Worm (Caenorhabditis elegans) whole organism, L4 larva: ENCODE measurements around the gene H12D21.6.
A peak's percentile ranks its signal among the peaks of the same experiment; 100 is the strongest.

ENCODE experiments used
- T26A8.4 ChIP-seq: fragments of 200-800 bp; sonication (Bioruptor generic); IDR thresholded peaks from 2 replicates; pipeline ENCODE4 v1.3.6; 2022; ENCODE audit warnings: missing genetic modification characterization, missing compliant biosample characterization
- Y48G9A.11 ChIP-seq: fragments of 200-800 bp; sonication (Bioruptor generic); IDR thresholded peaks from 2 replicates; pipeline ENCODE4 v1.3.6; 2022; ENCODE audit warnings: missing genetic modification reagents, missing genetic modification characterization, missing compliant biosample characterization
- Y5F2A.4 ChIP-seq: fragments of 200-800 bp; sonication (Bioruptor generic); optimal IDR thresholded peaks from 2 replicates; lab custom pipeline; 2018; ENCODE audit warnings: mild to moderate bottlenecking, missing genetic modification characterization, missing compliant biosample characterization
- aha-1 ChIP-seq: fragments of 150-350 bp; peaks from one replicate; lab custom pipeline; 2014; ENCODE audit warnings: missing biosample characterization, missing genetic modification characterization
- arid-1 ChIP-seq: fragments of 200-800 bp; sonication (Bioruptor generic); conservative IDR thresholded peaks from 2 replicates; pipeline ENCODE4 v1.3.6; 2022; ENCODE audit warnings: missing genetic modification reagents, missing genetic modification characterization, missing compliant biosample characterization
- ceh-20 ChIP-seq: fragments of 200-800 bp; sonication (Bioruptor generic); IDR thresholded peaks from 2 replicates; pipeline ENCODE4 v1.3.6; 2022; ENCODE audit warnings: missing genetic modification reagents, missing genetic modification characterization, missing compliant biosample characterization
- ceh-44 ChIP-seq: fragments of 200-800 bp; sonication (Bioruptor generic); IDR thresholded peaks from 2 replicates; pipeline ENCODE4 v1.3.6; 2022; ENCODE audit warnings: missing genetic modification reagents, missing genetic modification characterization, missing compliant biosample characterization
- ceh-82 ChIP-seq: sonication (generic microtip); optimal IDR thresholded peaks from 2 replicates; lab custom pipeline; 2017; ENCODE audit warnings: missing biosample characterization, missing genetic modification characterization
- daf-16 ChIP-seq, 3 experiments: sonication (generic microtip); optimal IDR thresholded peaks; 2 replicates each; lab custom pipeline; 2016 to 2017; ENCODE audit warnings: missing genetic modification characterization in 3 of 3, missing genetic modification reagents in 3 of 3, mild to moderate bottlenecking in 2 of 3, missing compliant biosample characterization in 2 of 3, missing biosample characterization in 1 of 3, moderate library complexity in 1 of 3
- daf-19 ChIP-seq: fragments of 200-800 bp; sonication (Bioruptor generic); conservative IDR thresholded peaks from 2 replicates; pipeline ENCODE4 v1.3.6; 2022; ENCODE audit warnings: missing genetic modification characterization, missing compliant biosample characterization
- dmd-6 ChIP-seq: fragments of 200-800 bp; sonication (Bioruptor generic); IDR thresholded peaks from 2 replicates; pipeline ENCODE4 v1.3.6; 2022; ENCODE audit warnings: missing genetic modification reagents, missing genetic modification characterization, missing compliant biosample characterization
- dmd-8 ChIP-seq: fragments of 200-800 bp; sonication (Bioruptor generic); IDR thresholded peaks from 2 replicates; pipeline ENCODE4 v1.3.6; 2022; ENCODE audit warnings: missing genetic modification characterization, missing compliant biosample characterization
- dpl-1 ChIP-seq: fragments of 150-350 bp; optimal IDR thresholded peaks from 2 replicates; lab custom pipeline; 2014; ENCODE audit warnings: missing biosample characterization, missing genetic modification reagents, missing genetic modification characterization
- duxl-1 ChIP-seq: sonication (generic microtip); optimal IDR thresholded peaks from 2 replicates; lab custom pipeline; 2016; ENCODE audit warnings: mild to moderate bottlenecking, missing genetic modification characterization, moderate library complexity, missing compliant biosample characterization; ENCODE audit not compliant: poor library complexity
- dve-1 ChIP-seq: sonication (generic microtip); optimal IDR thresholded peaks from 2 replicates; lab custom pipeline; 2017; ENCODE audit warnings: antibody characterized with exemption, mild to moderate bottlenecking, missing genetic modification characterization, missing compliant biosample characterization; ENCODE audit not compliant: insufficient read depth
- gei-8 ChIP-seq: fragments of 200-800 bp; sonication (Bioruptor generic); optimal IDR thresholded peaks from 2 replicates; lab custom pipeline; 2018; ENCODE audit warnings: mild to moderate bottlenecking, missing genetic modification characterization, missing compliant biosample characterization
- hif-1 ChIP-seq, 2 experiments: sonication (generic microtip); optimal IDR thresholded peaks; 2 replicates each; lab custom pipeline; 2016 to 2017; ENCODE audit warnings: missing compliant biosample characterization in 2 of 2, missing genetic modification characterization in 2 of 2, missing genetic modification reagents in 2 of 2, missing genotype in 2 of 2, mild to moderate bottlenecking in 1 of 2
- hmg-1.1 ChIP-seq: fragments of 200-800 bp; sonication (Bioruptor generic); IDR thresholded peaks from 2 replicates; pipeline ENCODE4 v1.3.6; 2022; ENCODE audit warnings: missing genetic modification reagents, missing genetic modification characterization, missing compliant biosample characterization
- lim-7 ChIP-seq: fragments of 200-800 bp; sonication (Bioruptor generic); IDR thresholded peaks from 2 replicates; pipeline ENCODE4 v1.3.6; 2022; ENCODE audit warnings: missing genetic modification characterization, missing compliant biosample characterization
- lin-15B ChIP-seq: fragments of 150-350 bp; sonication (generic microtip); optimal IDR thresholded peaks from 3 replicates; lab custom pipeline; 2014; ENCODE audit warnings: missing biosample characterization, missing genetic modification characterization
- lin-39 ChIP-seq: fragments of 150-350 bp; optimal IDR thresholded peaks from 2 replicates; lab custom pipeline; 2014; ENCODE audit warnings: missing biosample characterization, missing genetic modification reagents, missing genetic modification characterization
- mxl-2 ChIP-seq: fragments of 200-800 bp; sonication (Bioruptor generic); conservative IDR thresholded peaks from 2 replicates; pipeline ENCODE4 v1.3.6; 2022; ENCODE audit warnings: missing genetic modification reagents, missing genetic modification characterization, missing compliant biosample characterization
- nhr-102 ChIP-seq: sonication (generic microtip); optimal IDR thresholded peaks from 2 replicates; lab custom pipeline; 2016; ENCODE audit warnings: mild to moderate bottlenecking, missing genetic modification characterization, moderate library complexity, missing compliant biosample characterization
- nhr-111 ChIP-seq: fragments of 200-800 bp; sonication (Bioruptor generic); optimal IDR thresholded peaks from 2 replicates; lab custom pipeline; 2018; ENCODE audit warnings: mild to moderate bottlenecking, missing genetic modification characterization, missing compliant biosample characterization
- nhr-42 ChIP-seq: fragments of 200-800 bp; sonication (Bioruptor generic); IDR thresholded peaks from 2 replicates; pipeline ENCODE4 v1.3.6; 2022; ENCODE audit warnings: missing genetic modification characterization, missing compliant biosample characterization
- nhr-48 ChIP-seq: sonication (generic microtip); optimal IDR thresholded peaks from 2 replicates; lab custom pipeline; 2016; ENCODE audit warnings: mild to moderate bottlenecking, missing genetic modification characterization, missing compliant biosample characterization
- nhr-77 ChIP-seq: fragments of 150-350 bp; optimal IDR thresholded peaks from 2 replicates; lab custom pipeline; 2014; ENCODE audit warnings: missing biosample characterization, missing genetic modification characterization
- php-3 ChIP-seq: fragments of 200-800 bp; sonication (Bioruptor generic); IDR thresholded peaks from 2 replicates; pipeline ENCODE4 v1.3.6; 2022; ENCODE audit warnings: missing genetic modification reagents, missing genetic modification characterization, missing compliant biosample characterization
- pqm-1 ChIP-seq: sonication (generic microtip); optimal IDR thresholded peaks from 2 replicates; lab custom pipeline; 2017; ENCODE audit warnings: missing biosample characterization, missing genetic modification characterization
- rbr-2 ChIP-seq: sonication (generic microtip); optimal IDR thresholded peaks from 2 replicates; lab custom pipeline; 2016; ENCODE audit warnings: missing genotype, missing genetic modification characterization, missing compliant biosample characterization
- set-16 ChIP-seq: fragments of 200-800 bp; sonication (Bioruptor generic); IDR thresholded peaks from 2 replicates; pipeline ENCODE4 v1.3.6; 2022; ENCODE audit warnings: missing genetic modification reagents, missing genetic modification characterization, missing compliant biosample characterization
- unc-130 ChIP-seq: sonication (generic microtip); optimal IDR thresholded peaks from 2 replicates; lab custom pipeline; 2016; ENCODE audit warnings: missing genetic modification reagents, missing genetic modification characterization, missing compliant biosample characterization
- unc-62 ChIP-seq, 3 experiments: fragments of 150-350 bp in 1 of 3; sonication (generic microtip); optimal IDR thresholded peaks in 2 of 3; peaks in 1 of 3; 1 replicate in 1 of 3; 2 replicates in 2 of 3; lab custom pipeline; 2014 to 2017; ENCODE audit warnings: missing biosample characterization in 3 of 3, missing genetic modification characterization in 3 of 3, missing genetic modification reagents in 3 of 3, missing genotype in 1 of 3
- zfp-3 ChIP-seq: fragments of 200-800 bp; sonication (Bioruptor generic); conservative IDR thresholded peaks from 2 replicates; pipeline ENCODE4 v1.3.6; 2022; ENCODE audit warnings: missing genetic modification reagents, missing genetic modification characterization, missing compliant biosample characterization
- ztf-7 ChIP-seq: fragments of 150-350 bp; optimal IDR thresholded peaks from 2 replicates; lab custom pipeline; 2014; ENCODE audit warnings: missing biosample characterization, missing genetic modification characterization

H12D21.6 gene

DNA sequence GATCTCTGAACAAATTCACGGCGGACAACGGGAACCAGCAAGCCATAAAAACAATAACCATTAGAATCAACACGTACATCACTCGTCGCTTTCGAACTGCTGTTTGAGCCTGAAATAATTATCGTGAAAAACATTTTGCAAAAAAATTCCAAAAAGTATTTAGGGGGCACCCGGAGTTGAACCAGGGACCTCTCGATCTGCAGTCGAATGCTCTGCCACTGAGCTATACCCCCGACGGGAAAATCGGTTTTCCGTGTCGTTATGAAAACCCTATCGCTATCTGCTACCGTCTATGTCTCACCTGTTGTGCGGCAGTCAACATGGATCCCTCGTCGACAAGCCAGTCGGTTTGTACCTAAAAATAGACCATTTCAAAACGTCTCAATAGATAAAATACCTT lies 42.0 kb downstream of the H12D21.6 start (continued):
- TF ChIP-seq daf-19 (peak; percentile 55; the same call in 1 of the 2 replicates), nhr-77 (tag; lab: Kevin White, UChicago) (peak; percentile 6), nhr-42 (GFP tag; lab: Robert Waterston, UW) (no peak), nhr-48 (tag; lab: Kevin White, UChicago) (peak; percentile 15), duxl-1 (tag; lab: Kevin White, UChicago) (peak; percentile 48), nhr-111 (GFP tag; lab: Kevin White, UChicago) (no peak), dpl-1 (no peak), dmd-8 (GFP tag; lab: Robert Waterston, UW) (peak; percentile 78; the same call in 1 of the 2 replicates), ceh-20 (GFP tag; lab: Robert Waterston, UW) (0 out of 2 replicates have a peak, but pooled peaks have one; percentile 58), rbr-2 (tag; lab: Kevin White, UChicago) (peak; percentile 31), lin-39 (tag; lab: Kevin White, UChicago) (no peak), zfp-3 (GFP tag; lab: Robert Waterston, UW) (no peak), gei-8 (peak; percentile 3)

ce11 chrV:14854261-14854660 lies 43.4 kb downstream of the H12D21.6 start:
- 0 out of 2 replicates have a peak, but pooled peaks have one; percentile 21 for TF ChIP-seq dmd-6 (GFP tag; lab: Robert Waterston, UW)
- no peak for TF ChIP-seq Y48G9A.11
- no peak for TF ChIP-seq lin-15B (tag; lab: Kevin White, UChicago)
- no peak for TF ChIP-seq ztf-7 (tag; lab: Kevin White, UChicago)
- no peak for TF ChIP-seq nhr-102 (tag; lab: Kevin White, UChicago)
- no peak for TF ChIP-seq set-16
- TF ChIP-seq aha-1: peak; percentile 72

DNA sequence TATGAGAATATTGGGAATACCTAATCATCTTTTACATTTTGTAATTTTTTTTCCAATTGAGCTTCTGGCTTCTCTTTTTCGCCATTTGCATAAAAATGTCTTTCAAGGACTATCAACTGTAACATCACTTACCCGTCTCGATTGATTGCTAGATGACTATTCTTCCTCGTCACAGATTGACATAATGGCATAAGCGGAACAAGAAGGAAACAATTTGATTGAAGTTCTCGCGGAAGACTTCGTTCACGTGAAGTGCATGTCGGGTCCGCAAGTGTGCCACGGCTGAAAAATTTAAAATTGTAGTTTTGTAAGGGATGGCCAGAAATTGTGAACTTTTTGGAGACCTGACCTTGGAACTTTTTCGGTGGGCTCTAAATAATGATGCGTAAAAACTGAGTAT lies 43.9 kb downstream of the H12D21.6 start:
- TF ChIP-seq unc-130 (no peak), dmd-6 (GFP tag; lab: Robert Waterston, UW) (peak; percentile 86), mxl-2 (peak; percentile 83)

DNA sequence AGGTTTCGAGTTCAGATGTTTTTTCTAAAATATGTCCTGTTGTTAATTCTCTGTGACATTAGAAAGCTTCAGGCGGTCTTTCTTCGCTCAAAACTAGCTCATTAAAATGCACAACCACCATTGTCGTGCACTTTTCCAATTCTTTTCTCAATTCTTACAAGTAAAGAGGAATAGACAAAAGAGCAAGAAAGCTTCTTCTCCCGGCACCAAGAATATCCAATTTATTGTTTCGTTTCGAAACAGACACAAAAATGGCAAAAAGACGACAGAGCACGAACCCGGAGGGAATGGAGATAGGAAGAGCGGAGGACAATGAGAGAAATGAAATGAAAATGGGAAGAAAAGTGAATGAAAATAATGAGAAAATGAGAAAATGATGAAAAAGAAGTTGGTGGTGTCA lies 45.0 kb downstream of the H12D21.6 start:
- TF ChIP-seq hif-1 (tag; optimal IDR thresholded peaks at IDR 0.05; lab: Kevin White, UChicago) (no peak), nhr-102 (tag; lab: Kevin White, UChicago) (no peak), ceh-82 (tag; lab: Kevin White, UChicago) (no peak), lim-7 (GFP tag; lab: Robert Waterston, UW) (no peak), Y5F2A.4 (no peak), T26A8.4 (no peak), gei-8 (no peak), arid-1 (no peak), unc-62 (GFP tag; optimal IDR thresholded peaks at IDR 0.05 in 1 of 2; lab: Kevin White, UChicago) (peak in 1 of 2 experiments; percentile 85), unc-62 (tag; optimal IDR thresholded peaks at IDR 0.05; lab: Kevin White, UChicago) (no peak), hmg-1.1 (GFP tag; lab: Robert Waterston, UW) (no peak), aha-1 (peak; percentile 90), nhr-42 (GFP tag; lab: Robert Waterston, UW) (no peak), ceh-20 (GFP tag; lab: Robert Waterston, UW) (no peak)

DNA sequence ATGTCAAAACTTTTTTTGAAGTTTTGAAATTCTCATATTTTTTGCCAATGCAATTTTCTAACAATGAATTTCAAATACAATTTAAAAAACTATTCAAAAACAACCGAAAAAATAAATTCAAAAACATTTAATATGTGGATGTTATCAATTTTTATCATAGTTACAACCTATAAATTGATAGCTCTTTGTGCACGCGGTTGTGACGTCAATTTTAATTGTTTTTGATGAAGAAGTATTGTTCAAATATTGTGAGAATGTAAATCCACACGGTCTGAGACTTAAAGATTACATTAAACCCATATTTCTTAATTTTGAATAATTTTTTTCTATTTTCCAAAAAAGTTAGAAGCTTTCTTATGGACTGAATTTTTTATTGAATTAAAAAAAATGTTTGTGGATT lies 45.7 kb downstream of the H12D21.6 start:
- TF ChIP-seq dve-1 (tag; lab: Kevin White, UChicago): peak; percentile 70
- no peak for TF ChIP-seq ceh-44
- TF ChIP-seq daf-16 (GFP tag; optimal IDR thresholded peaks at IDR 0.05; lab: Kevin White, UChicago): no peak
- TF ChIP-seq daf-16 (tag; optimal IDR thresholded peaks at IDR 0.05; lab: Kevin White, UChicago): peak; percentile 54
- TF ChIP-seq pqm-1: no peak
- TF ChIP-seq php-3: peak; percentile 53; the same call in 1 of the 2 replicates
